Worm (Caenorhabditis elegans): ENCODE data around the gene idpb-1.

The idpb-1 gene

ce11 chrII:5101701-5102100, at the start of gene idpb-1, which contains the start of gene idpb-3:
TSS of gene idpb-1 (plus strand) at chrII:5101984.
TSS of gene idpb-3 (minus strand) at chrII:5101801.
- TF ChIP-seq nhr-76 (tag; optimal IDR thresholded peaks at IDR 0.05) (no peak), aha-1 (tag) (peak; percentile 51)

DNA sequence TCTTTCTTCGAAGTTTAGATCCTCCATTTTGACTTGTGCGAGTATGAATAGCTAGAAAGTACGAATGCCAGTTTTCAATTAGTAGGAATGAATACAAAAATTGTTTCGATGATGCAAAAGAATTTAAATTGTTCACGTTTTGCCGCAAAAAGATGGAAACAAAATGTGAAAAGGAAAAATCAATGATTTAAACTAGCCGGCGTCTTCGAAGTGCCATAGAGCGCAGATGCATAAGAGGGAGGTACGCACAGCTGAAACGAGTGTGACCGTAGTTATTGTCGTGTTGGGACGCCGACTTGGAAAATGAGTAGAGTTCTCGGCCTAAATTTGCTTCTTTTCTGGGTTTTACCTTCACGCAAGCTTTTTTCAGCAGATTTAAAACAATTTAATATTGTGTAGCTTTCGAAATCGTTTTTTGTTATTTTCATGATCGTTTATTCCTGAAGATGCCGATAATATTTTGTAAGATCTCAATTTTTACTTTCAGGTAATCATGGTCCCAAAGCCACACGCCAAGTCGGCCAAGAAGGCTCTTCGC, 46.6 kb upstream of the idpb-1 start, which contains the start of the genes ify-1 and rpl-22:
TSS of gene ify-1 (minus strand) at position 51 of the 538 bp plus-strand sequence.
TSS of gene rpl-22 (plus strand) at position 488 of the 538 bp plus-strand sequence.
- TF ChIP-seq spr-3 (GFP tag; optimal IDR thresholded peaks at IDR 0.05) (peak; percentile 24), egl-27 (tag; optimal IDR thresholded peaks at IDR 0.05) (no peak), lir-3 (tag; optimal IDR thresholded peaks at IDR 0.05) (no peak), Y48G9A.11 (GFP tag; IDR thresholded peaks at IDR 0.05) (no peak), nhr-6 (tag; optimal IDR thresholded peaks at IDR 0.05) (peak; percentile 95), F49E8.2 (tag; optimal IDR thresholded peaks at IDR 0.05; ENCODE audit: borderline replicate concordance) (peak; percentile 61), lin-13 (GFP tag; optimal IDR thresholded peaks at IDR 0.05) (peak; percentile 89), fos-1 (tag; optimal IDR thresholded peaks at IDR 0.05) (no peak), dpl-1 (GFP tag; optimal IDR thresholded peaks at IDR 0.05) (peak; percentile 94), arid-1 (GFP tag; conservative IDR thresholded peaks at IDR 0.05) (peak; percentile 92), vab-7 (GFP tag; IDR thresholded peaks at IDR 0.05) (0 out of 2 replicates have a peak, but pooled peaks have one; percentile 60), nhr-41 (GFP tag; IDR thresholded peaks at IDR 0.05) (no peak), mep-1 (tag; optimal IDR thresholded peaks at IDR 0.05) (peak; percentile 96), php-3 (GFP tag; IDR thresholded peaks at IDR 0.05) (0 out of 2 replicates have a peak, but pooled peaks have one; percentile 34), dmd-9 (GFP tag; IDR thresholded peaks at IDR 0.05) (0 out of 2 replicates have a peak, but pooled peaks have one; percentile 35), spr-1 (tag; optimal IDR thresholded peaks at IDR 0.05) (peak; percentile 82), lin-15B (tag; optimal IDR thresholded peaks at IDR 0.05) (peak; percentile 87), ceh-28 (tag; optimal IDR thresholded peaks at IDR 0.05) (peak; percentile 46), mdl-1 (tag; optimal IDR thresholded peaks at IDR 0.05) (peak in 1 of 2 experiments; percentile 53), ceh-20 (GFP tag; IDR thresholded peaks at IDR 0.05) (peak; percentile 61; the same call in 1 of the 2 replicates), nhr-11 (tag; optimal IDR thresholded peaks at IDR 0.05) (peak; percentile 90), set-16 (GFP tag; IDR thresholded peaks at IDR 0.05) (no peak; the same call in 1 of the 2 replicates), Y105C5A.15 (GFP tag; IDR thresholded peaks at IDR 0.05) (no peak), ceh-82 (tag; optimal IDR thresholded peaks at IDR 0.05) (no peak), F37D6.2 (tag; optimal IDR thresholded peaks at IDR 0.05) (peak; percentile 56), hif-1 (tag; optimal IDR thresholded peaks at IDR 0.05) (peak; percentile 7 to 83), ceh-32 (tag; optimal IDR thresholded peaks at IDR 0.05; ENCODE audit: poor library complexity) (no peak), zip-2 (tag; optimal IDR thresholded peaks at IDR 0.05) (peak; percentile 57), dve-1 (tag; optimal IDR thresholded peaks at IDR 0.05; ENCODE audit: insufficient read depth) (peak; percentile 95), nhr-102 (tag; optimal IDR thresholded peaks at IDR 0.05) (peak; percentile 82), ces-1 (GFP tag; optimal IDR thresholded peaks at IDR 0.05) (no peak), lin-39 (tag; optimal IDR thresholded peaks at IDR 0.05) (no peak), ceh-44 (GFP tag; IDR thresholded peaks at IDR 0.05) (no peak), skn-1 (tag; optimal IDR thresholded peaks at IDR 0.05) (no peak), gei-8 (GFP tag; optimal IDR thresholded peaks at IDR 0.05) (no peak), mes-2 (tag; optimal IDR thresholded peaks at IDR 0.05; ENCODE audit: poor library complexity, severe bottlenecking) (peak; percentile 96), madf-9 (GFP tag; conservative IDR thresholded peaks at IDR 0.05) (0 out of 2 replicates have a peak, but pooled peaks have one; percentile 21), hlh-30 (tag; optimal IDR thresholded peaks at IDR 0.05; ENCODE audit: insufficient read depth) (peak; percentile 94), duxl-1 (tag; optimal IDR thresholded peaks at IDR 0.05; ENCODE audit: poor library complexity) (peak; percentile 88), nhr-25 (tag; optimal IDR thresholded peaks at IDR 0.05; ENCODE audit: borderline replicate concordance, insufficient read depth) (peak; percentile 94), tra-1 (GFP tag; IDR thresholded peaks at IDR 0.05) (no peak), lin-29 (GFP tag; IDR thresholded peaks at IDR 0.05) (no peak), T20F7.1 (GFP tag; optimal IDR thresholded peaks at IDR 0.05) (peak; percentile 84), unc-62 (GFP tag; optimal IDR thresholded peaks at IDR 0.05 in 1 of 2) (peak in 1 of 2 experiments; percentile 98), unc-62 (tag; optimal IDR thresholded peaks at IDR 0.05) (peak; percentile 35), ztf-7 (tag; optimal IDR thresholded peaks at IDR 0.05) (peak; percentile 78)
